Worm (Caenorhabditis elegans) whole organism, late embryonic: Measurements from ENCODE around the gene R08F11.1.

Experiments
- C08G9.2 ChIP-seq: sonication (generic microtip); optimal IDR thresholded peaks from 2 replicates; lab custom pipeline; 2016; ENCODE audit warnings: mild to moderate bottlenecking, missing genetic modification characterization, moderate library complexity, missing compliant biosample characterization
- C38D4.7 ChIP-seq: fragments of 200-800 bp; sonication (Bioruptor generic); optimal IDR thresholded peaks from 2 replicates; lab custom pipeline; 2018; ENCODE audit warnings: mild to moderate bottlenecking, missing genetic modification characterization, moderate library complexity, missing compliant biosample characterization
- F13H6.1 ChIP-seq: sonication (generic microtip); optimal IDR thresholded peaks from 2 replicates; lab custom pipeline; 2016; ENCODE audit warnings: missing genetic modification characterization, missing compliant biosample characterization
- K02D7.2 ChIP-seq: sonication (generic microtip); optimal IDR thresholded peaks from 2 replicates; lab custom pipeline; 2017; ENCODE audit warnings: mild to moderate bottlenecking, missing genetic modification characterization, missing compliant biosample characterization
- Y22D7AL.16 ChIP-seq: sonication (generic microtip); optimal IDR thresholded peaks from 2 replicates; lab custom pipeline; 2016; ENCODE audit warnings: missing genetic modification characterization, missing compliant biosample characterization
- ama-1 ChIP-seq: fragments of 150-350 bp; optimal IDR thresholded peaks from 2 replicates; lab custom pipeline; 2014
- ceh-14 ChIP-seq: sonication (generic microtip); optimal IDR thresholded peaks from 2 replicates; lab custom pipeline; 2016; ENCODE audit warnings: missing genotype, missing genetic modification characterization, missing compliant biosample characterization
- ceh-18 ChIP-seq: sonication (generic microtip); optimal IDR thresholded peaks from 2 replicates; lab custom pipeline; 2016; ENCODE audit warnings: missing genetic modification characterization, missing compliant biosample characterization
- ceh-19 ChIP-seq: fragments of 200-800 bp; sonication (Bioruptor generic); optimal IDR thresholded peaks from 2 replicates; lab custom pipeline; 2018; ENCODE audit warnings: mild to moderate bottlenecking, missing genetic modification characterization, missing compliant biosample characterization
- ceh-24 ChIP-seq: sonication (generic microtip); optimal IDR thresholded peaks from 2 replicates; lab custom pipeline; 2016; ENCODE audit warnings: mild to moderate bottlenecking, missing genetic modification characterization, missing compliant biosample characterization
- ceh-30 ChIP-seq: fragments of 150-350 bp; optimal IDR thresholded peaks from 2 replicates; lab custom pipeline; 2014; ENCODE audit warnings: missing biosample characterization, missing genetic modification characterization
- ceh-31 ChIP-seq: sonication (generic microtip); optimal IDR thresholded peaks from 2 replicates; lab custom pipeline; 2016; ENCODE audit warnings: missing genetic modification characterization, missing compliant biosample characterization
- ceh-45 ChIP-seq: fragments of 200-800 bp; sonication (Bioruptor generic); IDR thresholded peaks from 2 replicates; pipeline ENCODE4 v1.3.6; 2022; ENCODE audit warnings: missing genetic modification reagents, missing genetic modification characterization, missing compliant biosample characterization
- ceh-48 ChIP-seq: sonication (generic microtip); optimal IDR thresholded peaks from 2 replicates; lab custom pipeline; 2016; ENCODE audit warnings: missing genetic modification characterization, inconsistent platforms, missing compliant biosample characterization
- ceh-6 ChIP-seq: fragments of 200-800 bp; sonication (Bioruptor generic); optimal IDR thresholded peaks from 2 replicates; lab custom pipeline; 2018; ENCODE audit warnings: mild to moderate bottlenecking, missing genetic modification characterization, missing compliant biosample characterization
- ceh-9 ChIP-seq: sonication (generic microtip); optimal IDR thresholded peaks from 2 replicates; lab custom pipeline; 2016; ENCODE audit warnings: mild to moderate bottlenecking, missing genetic modification characterization, inconsistent platforms, missing compliant biosample characterization
- dve-1 ChIP-seq: sonication (generic microtip); optimal IDR thresholded peaks from 2 replicates; lab custom pipeline; 2017; ENCODE audit warnings: antibody characterized with exemption, mild to moderate bottlenecking, missing genetic modification characterization, missing compliant biosample characterization
- eyg-1 ChIP-seq: sonication (generic microtip); optimal IDR thresholded peaks from 2 replicates; lab custom pipeline; 2016; ENCODE audit warnings: missing genotype, missing genetic modification characterization, missing compliant biosample characterization
- fax-1 ChIP-seq: sonication (generic microtip); optimal IDR thresholded peaks from 2 replicates; lab custom pipeline; 2016; ENCODE audit warnings: missing genotype, missing genetic modification characterization, missing compliant biosample characterization
- fkh-6 ChIP-seq: sonication (generic microtip); optimal IDR thresholded peaks from 2 replicates; lab custom pipeline; 2016; ENCODE audit warnings: missing genetic modification characterization, missing compliant biosample characterization
- hlh-15 ChIP-seq: sonication (generic microtip); optimal IDR thresholded peaks from 2 replicates; lab custom pipeline; 2016; ENCODE audit warnings: missing genetic modification characterization, missing compliant biosample characterization
- hlh-30 ChIP-seq: sonication (generic microtip); optimal IDR thresholded peaks from 2 replicates; lab custom pipeline; 2017; ENCODE audit warnings: antibody characterized with exemption, missing genetic modification characterization, missing compliant biosample characterization; ENCODE audit not compliant: insufficient read depth
- hlh-6 ChIP-seq: sonication (generic microtip); optimal IDR thresholded peaks from 2 replicates; lab custom pipeline; 2016; ENCODE audit warnings: missing genotype, missing genetic modification characterization, missing compliant biosample characterization
- hlh-8 ChIP-seq: sonication (generic microtip); optimal IDR thresholded peaks from 2 replicates; lab custom pipeline; 2016; ENCODE audit warnings: missing genotype, missing genetic modification characterization, missing compliant biosample characterization
- lin-11 ChIP-seq: fragments of 200-800 bp; sonication (Bioruptor generic); optimal IDR thresholded peaks from 2 replicates; lab custom pipeline; 2018; ENCODE audit warnings: mild to moderate bottlenecking, missing genetic modification characterization, missing compliant biosample characterization
- madf-2 ChIP-seq: sonication (generic microtip); optimal IDR thresholded peaks from 2 replicates; lab custom pipeline; 2017; ENCODE audit warnings: missing genetic modification characterization, missing compliant biosample characterization
- nhr-11 ChIP-seq: fragments of 150-350 bp; optimal IDR thresholded peaks from 2 replicates; lab custom pipeline; 2014; ENCODE audit warnings: missing biosample characterization, missing genetic modification characterization
- npax-4 ChIP-seq: sonication (generic microtip); optimal IDR thresholded peaks from 2 replicates; lab custom pipeline; 2016; ENCODE audit warnings: missing genetic modification characterization, missing compliant biosample characterization
- pag-3 ChIP-seq: sonication (generic microtip); optimal IDR thresholded peaks from 2 replicates; lab custom pipeline; 2016; ENCODE audit warnings: missing compliant biosample characterization, missing genetic modification characterization, borderline replicate concordance
- pha-4 ChIP-seq: fragments of 150-350 bp; optimal IDR thresholded peaks from 2 replicates; lab custom pipeline; 2018; ENCODE audit warnings: missing biosample characterization, missing genetic modification reagents, missing genetic modification characterization
- ref-2 ChIP-seq: sonication (generic microtip); optimal IDR thresholded peaks from 2 replicates; lab custom pipeline; 2016; ENCODE audit warnings: missing genetic modification characterization, missing compliant biosample characterization
- sdc-2 ChIP-seq: sonication (generic microtip); optimal IDR thresholded peaks from 2 replicates; lab custom pipeline; 2016; ENCODE audit warnings: missing genotype, missing genetic modification characterization, missing compliant biosample characterization
- sox-2 ChIP-seq: fragments of 200-800 bp; sonication (Bioruptor generic); IDR thresholded peaks from 2 replicates; pipeline ENCODE4 v1.3.6; 2022; ENCODE audit warnings: missing genetic modification reagents, missing genetic modification characterization, missing compliant biosample characterization
- sox-4 ChIP-seq: sonication (generic microtip); optimal IDR thresholded peaks from 2 replicates; lab custom pipeline; 2017; ENCODE audit warnings: mild to moderate bottlenecking, missing genetic modification characterization, inconsistent platforms, missing compliant biosample characterization
- tbx-7 ChIP-seq: sonication (generic microtip); optimal IDR thresholded peaks from 2 replicates; lab custom pipeline; 2016; ENCODE audit warnings: missing genotype, missing genetic modification characterization, missing compliant biosample characterization
- ttx-3 ChIP-seq: sonication (generic microtip); optimal IDR thresholded peaks from 2 replicates; lab custom pipeline; 2016; ENCODE audit warnings: missing genetic modification reagents, missing genetic modification characterization, missing compliant biosample characterization
- unc-3 ChIP-seq, 2 experiments: fragments of 200-800 bp in 1 of 2; sonication (Bioruptor generic) in 1 of 2; sonication (generic microtip) in 1 of 2; conservative IDR thresholded peaks in 1 of 2; optimal IDR thresholded peaks in 1 of 2; 2 replicates each; pipeline versions ENCODE4 v1.3.6 to Lab custom; 2016 to 2022; ENCODE audit warnings: missing compliant biosample characterization in 2 of 2, missing genetic modification characterization in 2 of 2, missing genetic modification reagents in 1 of 2
- unc-42 ChIP-seq: sonication (generic microtip); optimal IDR thresholded peaks from 2 replicates; lab custom pipeline; 2016; ENCODE audit warnings: missing genotype, missing genetic modification characterization, missing compliant biosample characterization
- ztf-16 ChIP-seq: sonication (generic microtip); optimal IDR thresholded peaks from 2 replicates; lab custom pipeline; 2017; ENCODE audit warnings: missing genetic modification characterization, missing compliant biosample characterization

The R08F11.1 gene

DNA sequence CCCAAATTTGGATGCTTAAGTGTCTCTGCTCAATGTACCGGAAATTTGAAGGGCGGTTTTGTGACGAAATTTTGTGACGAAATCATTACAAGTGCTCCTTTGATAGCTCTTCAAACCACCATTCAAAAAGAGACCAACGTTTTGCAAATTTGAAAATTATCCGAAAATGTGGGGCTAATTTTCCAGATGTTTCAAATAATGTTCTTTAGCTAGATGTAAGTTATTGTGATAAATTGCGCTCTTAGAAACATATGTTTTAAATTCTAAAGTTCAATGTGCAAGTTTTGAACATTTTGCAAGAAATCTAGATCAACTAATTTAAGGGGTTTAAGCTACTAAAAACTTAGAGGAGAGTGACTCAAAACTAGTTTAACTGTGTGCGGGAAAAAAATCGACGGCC is 36.9 kb upstream of the R08F11.1 start:
- TF ChIP-seq ama-1 (lab: Kevin White, UChicago), result no peak
- TF ChIP-seq ttx-3 (tag; lab: Kevin White, UChicago), result no peak
- no peak for TF ChIP-seq fax-1
- TF ChIP-seq C08G9.2 (tag; lab: Kevin White, UChicago), result no peak
- TF ChIP-seq ceh-48 (tag; lab: Kevin White, UChicago), result no peak
- TF ChIP-seq ceh-19 (GFP tag; lab: Kevin White, UChicago), result no peak
- TF ChIP-seq ztf-16 (tag; lab: Kevin White, UChicago), result no peak
- no peak for TF ChIP-seq K02D7.2
- TF ChIP-seq pha-4, result no peak
- no peak for TF ChIP-seq C38D4.7
- no peak for TF ChIP-seq npax-4
- TF ChIP-seq sox-2 (GFP tag; lab: Robert Waterston, UW), result no peak
- TF ChIP-seq fkh-6 (tag; lab: Kevin White, UChicago), result no peak
- TF ChIP-seq sox-4 (tag; lab: Kevin White, UChicago), result no peak
- TF ChIP-seq sdc-2 (tag; lab: Kevin White, UChicago), result no peak
- no peak for TF ChIP-seq ceh-45 (GFP tag; lab: Robert Waterston, UW)
- no peak for TF ChIP-seq ceh-6 (GFP tag; lab: Kevin White, UChicago)

- TF ChIP-seq ceh-31 (peak; percentile 3), sdc-2 (tag; lab: Kevin White, UChicago) (no peak), unc-42 (tag; lab: Kevin White, UChicago) (peak; percentile 44)
Observed at ce11 chrV:3814938-3815337, 30.9 kb upstream of the R08F11.1 start, which contains the start of gene H10D18.1. H10D18.1 (plus strand) TSS chrV:3815214.

- no peak for TF ChIP-seq madf-2 (tag; lab: Kevin White, UChicago)
- no peak for TF ChIP-seq ceh-9 (tag; lab: Kevin White, UChicago)
- TF ChIP-seq unc-3 (GFP tag; conservative IDR thresholded peaks at IDR 0.05; lab: Robert Waterston, UW), result no peak
- TF ChIP-seq unc-3 (tag; optimal IDR thresholded peaks at IDR 0.05; lab: Kevin White, UChicago), result no peak
- TF ChIP-seq tbx-7, result no peak
- no peak for TF ChIP-seq ceh-18 (tag; lab: Kevin White, UChicago)
- no peak for TF ChIP-seq ceh-19 (GFP tag; lab: Kevin White, UChicago)
- no peak for TF ChIP-seq F13H6.1
- no peak for TF ChIP-seq eyg-1 (tag; lab: Kevin White, UChicago)
- no peak for TF ChIP-seq ceh-30 (tag; lab: Kevin White, UChicago)
- no peak for TF ChIP-seq unc-42 (tag; lab: Kevin White, UChicago)
- TF ChIP-seq hlh-8, result no peak
- TF ChIP-seq hlh-6, result no peak
- TF ChIP-seq hlh-15, result no peak
- no peak for TF ChIP-seq Y22D7AL.16 (tag; lab: Kevin White, UChicago)
- TF ChIP-seq pag-3 (tag; lab: Kevin White, UChicago), result no peak
- no peak for TF ChIP-seq ztf-16 (tag; lab: Kevin White, UChicago)
- TF ChIP-seq ceh-31, result no peak
- TF ChIP-seq sdc-2 (tag; lab: Kevin White, UChicago), result no peak
- no peak for TF ChIP-seq hlh-30
Observed at ce11 chrV:3814009-3814408, 30.0 kb upstream of the R08F11.1 start.

ce11 chrV:3812291-3812690 is 28.3 kb upstream of the R08F11.1 start, which contains the start of gene scl-12:
scl-12 (plus strand) TSS chrV:3812591.
- TF ChIP-seq ceh-14 (tag; lab: Kevin White, UChicago), result no peak
- no peak for TF ChIP-seq ceh-24 (tag; lab: Kevin White, UChicago)
- TF ChIP-seq ref-2 (tag; lab: Kevin White, UChicago), result no peak
- no peak for TF ChIP-seq lin-11 (tag; lab: Kevin White, UChicago)
- no peak for TF ChIP-seq dve-1 (tag; lab: Kevin White, UChicago)
- no peak for TF ChIP-seq pag-3 (tag; lab: Kevin White, UChicago)
- TF ChIP-seq K02D7.2, result no peak
- TF ChIP-seq sdc-2 (tag; lab: Kevin White, UChicago), result no peak
- TF ChIP-seq nhr-11, result no peak
- TF ChIP-seq ceh-48 (tag; lab: Kevin White, UChicago), result no peak
